Worm (Caenorhabditis elegans): Measurements from ENCODE around the gene T07G12.2.

- TF ChIP-seq W03F9.2 (tag; optimal IDR thresholded peaks at IDR 0.05) (no peak), him-1 (tag; optimal IDR thresholded peaks at IDR 0.05) (no peak)
These were observed 12.9 kb downstream of the T07G12.2 start for ce11 chrIV:10543361-10543760.

Measured in whole organism, L4/young adult.